Worm (Caenorhabditis elegans) whole organism, young adult: ENCODE measurements around the gene stdh-4.

Experiments used
- B0035.1 ChIP-seq: sonication (generic microtip); optimal IDR thresholded peaks from 2 replicates; lab custom pipeline; 2016; ENCODE audit warnings: missing genetic modification characterization, mild to moderate bottlenecking, missing compliant biosample characterization, missing genotype, missing genetic modification reagents
- C17E4.6 ChIP-seq: fragments of 200-800 bp; sonication (Bioruptor generic); IDR thresholded peaks from 2 replicates; pipeline ENCODE4 v1.3.6; 2022; ENCODE audit warnings: missing genetic modification reagents, missing genetic modification characterization, missing compliant biosample characterization
- F22D6.2 ChIP-seq: sonication (generic microtip); optimal IDR thresholded peaks from 2 replicates; lab custom pipeline; 2016; ENCODE audit warnings: mild to moderate bottlenecking, missing genetic modification characterization, missing compliant biosample characterization
- F23B12.7 ChIP-seq: sonication (generic microtip); optimal IDR thresholded peaks from 2 replicates; lab custom pipeline; 2017; ENCODE audit warnings: missing genetic modification characterization, mild to moderate bottlenecking, missing compliant biosample characterization, antibody characterized with exemption, moderate library complexity; ENCODE audit not compliant: insufficient read depth
- F37B4.10 ChIP-seq: fragments of 200-800 bp; sonication (Bioruptor generic); IDR thresholded peaks from 2 replicates; pipeline ENCODE4 v1.3.6; 2022; ENCODE audit warnings: missing genetic modification characterization, missing compliant biosample characterization
- F49E8.2 ChIP-seq: sonication (generic microtip); optimal IDR thresholded peaks from 3 replicates; lab custom pipeline; 2017; ENCODE audit warnings: missing genetic modification characterization, mild to moderate bottlenecking, missing compliant biosample characterization, antibody characterized with exemption, moderate library complexity; ENCODE audit not compliant: insufficient read depth
- F57A8.1 ChIP-seq: fragments of 200-800 bp; sonication (Bioruptor generic); optimal IDR thresholded peaks from 2 replicates; lab custom pipeline; 2018; ENCODE audit warnings: mild to moderate bottlenecking, missing genetic modification characterization, moderate library complexity, missing compliant biosample characterization
- K12H6.12 ChIP-seq: fragments of 200-800 bp; sonication (Bioruptor generic); optimal IDR thresholded peaks from 2 replicates; lab custom pipeline; 2018; ENCODE audit warnings: mild to moderate bottlenecking, missing genetic modification characterization, missing compliant biosample characterization
- T26A5.8 ChIP-seq: sonication (generic microtip); optimal IDR thresholded peaks from 2 replicates; lab custom pipeline; 2016; ENCODE audit warnings: missing genetic modification characterization, missing compliant biosample characterization
- ZK185.1 ChIP-seq: sonication (generic microtip); optimal IDR thresholded peaks from 2 replicates; lab custom pipeline; 2016; ENCODE audit warnings: mild to moderate bottlenecking, missing genetic modification characterization, missing compliant biosample characterization; ENCODE audit not compliant: poor library complexity, severe bottlenecking
- akir-1 ChIP-seq: fragments of 200-800 bp; sonication (Bioruptor generic); optimal IDR thresholded peaks from 2 replicates; lab custom pipeline; 2018; ENCODE audit warnings: mild to moderate bottlenecking, missing genetic modification characterization, moderate library complexity, missing compliant biosample characterization
- atf-7 ChIP-seq: sonication (generic microtip); optimal IDR thresholded peaks from 2 replicates; lab custom pipeline; 2017; ENCODE audit warnings: mild to moderate bottlenecking, missing genetic modification characterization, missing compliant biosample characterization
- bed-2 ChIP-seq: fragments of 200-800 bp; sonication (Bioruptor generic); IDR thresholded peaks from 2 replicates; pipeline ENCODE4 v1.3.6; 2022; ENCODE audit warnings: missing genetic modification reagents, missing genetic modification characterization, missing compliant biosample characterization
- cebp-2 ChIP-seq: fragments of 200-800 bp; sonication (Bioruptor generic); IDR thresholded peaks from 2 replicates; pipeline ENCODE4 v1.3.6; 2022; ENCODE audit warnings: missing genetic modification characterization, missing compliant biosample characterization
- ceh-100 ChIP-seq: fragments of 200-800 bp; sonication (Bioruptor generic); IDR thresholded peaks from 2 replicates; pipeline ENCODE4 v1.3.6; 2022; ENCODE audit warnings: missing genetic modification reagents, missing genetic modification characterization, missing compliant biosample characterization
- ceh-58 ChIP-seq: fragments of 200-800 bp; sonication (Bioruptor generic); IDR thresholded peaks from 2 replicates; pipeline ENCODE4 v1.3.6; 2022; ENCODE audit warnings: missing genetic modification characterization, missing compliant biosample characterization
- chd-7 ChIP-seq: sonication (generic microtip); optimal IDR thresholded peaks from 2 replicates; lab custom pipeline; 2016; ENCODE audit warnings: mild to moderate bottlenecking, missing genetic modification characterization, moderate library complexity, missing compliant biosample characterization
- die-1 ChIP-seq: sonication (generic microtip); optimal IDR thresholded peaks from 2 replicates; lab custom pipeline; 2016; ENCODE audit warnings: missing genotype, mild to moderate bottlenecking, missing genetic modification characterization, missing compliant biosample characterization
- egrh-3 ChIP-seq: fragments of 200-800 bp; sonication (Bioruptor generic); IDR thresholded peaks from 2 replicates; pipeline ENCODE4 v1.3.6; 2022; ENCODE audit warnings: missing genetic modification reagents, missing genetic modification characterization, missing compliant biosample characterization
- hlh-26 ChIP-seq: fragments of 200-800 bp; sonication (Bioruptor generic); conservative IDR thresholded peaks from 2 replicates; pipeline ENCODE4 v1.3.6; 2022; ENCODE audit warnings: missing genetic modification reagents, missing genetic modification characterization, missing compliant biosample characterization
- hmg-20 ChIP-seq: fragments of 200-800 bp; sonication (Bioruptor generic); IDR thresholded peaks from 2 replicates; pipeline ENCODE4 v1.3.6; 2022; ENCODE audit warnings: missing genetic modification reagents, missing genetic modification characterization, missing compliant biosample characterization
- let-526 ChIP-seq: fragments of 200-800 bp; sonication (Bioruptor generic); IDR thresholded peaks from 2 replicates; pipeline ENCODE4 v1.3.6; 2022; ENCODE audit warnings: missing genetic modification reagents, missing genetic modification characterization, missing compliant biosample characterization
- lin-54 ChIP-seq: fragments of 200-800 bp; sonication (Bioruptor generic); optimal IDR thresholded peaks from 2 replicates; lab custom pipeline; 2018; ENCODE audit warnings: mild to moderate bottlenecking, missing genetic modification characterization, missing compliant biosample characterization
- madf-10 ChIP-seq: sonication (generic microtip); optimal IDR thresholded peaks from 2 replicates; lab custom pipeline; 2016; ENCODE audit warnings: mild to moderate bottlenecking, missing genetic modification characterization, missing compliant biosample characterization
- madf-3 ChIP-seq: fragments of 200-800 bp; sonication (Bioruptor generic); IDR thresholded peaks from 2 replicates; pipeline ENCODE4 v1.3.6; 2022; ENCODE audit warnings: missing genetic modification reagents, missing genetic modification characterization, missing compliant biosample characterization
- mel-28 ChIP-seq: sonication (generic microtip); optimal IDR thresholded peaks from 2 replicates; lab custom pipeline; 2016; ENCODE audit warnings: borderline replicate concordance, mild to moderate bottlenecking, missing genetic modification characterization, missing compliant biosample characterization
- mxl-1 ChIP-seq: sonication (generic microtip); optimal IDR thresholded peaks from 2 replicates; lab custom pipeline; 2016; ENCODE audit warnings: missing genetic modification characterization, missing compliant biosample characterization
- nfya-2 ChIP-seq: fragments of 200-800 bp; sonication (Bioruptor generic); IDR thresholded peaks from 2 replicates; pipeline ENCODE4 v1.3.6; 2022; ENCODE audit warnings: missing genetic modification reagents, missing genetic modification characterization, missing compliant biosample characterization
- nhr-179 ChIP-seq: sonication (generic microtip); optimal IDR thresholded peaks from 2 replicates; lab custom pipeline; 2016; ENCODE audit warnings: mild to moderate bottlenecking, missing genetic modification characterization, missing compliant biosample characterization
- nhr-27 ChIP-seq: fragments of 200-800 bp; sonication (Bioruptor generic); optimal IDR thresholded peaks from 2 replicates; lab custom pipeline; 2018; ENCODE audit warnings: mild to moderate bottlenecking, missing genetic modification characterization, moderate library complexity, missing compliant biosample characterization
- nhr-80 ChIP-seq: sonication (generic microtip); optimal IDR thresholded peaks from 2 replicates; lab custom pipeline; 2016; ENCODE audit warnings: missing genetic modification characterization, missing compliant biosample characterization
- pbrm-1 ChIP-seq: fragments of 200-800 bp; sonication (Bioruptor generic); IDR thresholded peaks from 2 replicates; pipeline ENCODE4 v1.3.6; 2022; ENCODE audit warnings: missing genetic modification reagents, missing genetic modification characterization, missing compliant biosample characterization
- snpc-1.1 ChIP-seq: sonication (generic microtip); optimal IDR thresholded peaks from 2 replicates; lab custom pipeline; 2017; ENCODE audit warnings: missing genetic modification characterization, mild to moderate bottlenecking, missing compliant biosample characterization, antibody characterized with exemption, moderate library complexity, missing genotype, missing genetic modification reagents; ENCODE audit not compliant: insufficient read depth
- snpc-3.4 ChIP-seq: sonication (generic microtip); optimal IDR thresholded peaks from 2 replicates; lab custom pipeline; 2017; ENCODE audit warnings: missing genetic modification characterization, mild to moderate bottlenecking, missing compliant biosample characterization, antibody characterized with exemption, moderate library complexity, missing genotype, missing genetic modification reagents
- snpc-4 ChIP-seq, 5 experiments: fragments of 150-350 bp in 1 of 5; sonication (generic microtip) in 4 of 5; optimal IDR thresholded peaks; 2 replicates each; lab custom pipeline; 2014 to 2018; ENCODE audit warnings: missing genetic modification characterization in 5 of 5, missing biosample characterization in 3 of 5, antibody characterized with exemption in 2 of 5, mild to moderate bottlenecking in 2 of 5, missing compliant biosample characterization in 2 of 5, missing genotype in 2 of 5, moderate library complexity in 2 of 5, missing genetic modification reagents in 1 of 5
- sptf-2 ChIP-seq: fragments of 200-800 bp; sonication (Bioruptor generic); optimal IDR thresholded peaks from 2 replicates; lab custom pipeline; 2018; ENCODE audit warnings: mild to moderate bottlenecking, missing genetic modification characterization, missing compliant biosample characterization
- unc-62 ChIP-seq: fragments of 150-350 bp; optimal IDR thresholded peaks from 2 replicates; lab custom pipeline; 2014; ENCODE audit warnings: missing biosample characterization, missing genetic modification reagents, missing genetic modification characterization
- ztf-22 ChIP-seq: fragments of 200-800 bp; sonication (Bioruptor generic); optimal IDR thresholded peaks from 2 replicates; lab custom pipeline; 2018; ENCODE audit warnings: mild to moderate bottlenecking, missing genetic modification characterization, moderate library complexity, missing compliant biosample characterization
- ztf-26 ChIP-seq: sonication (generic microtip); optimal IDR thresholded peaks from 2 replicates; lab custom pipeline; 2017; ENCODE audit warnings: missing genetic modification characterization, missing compliant biosample characterization
- ztf-6 ChIP-seq: fragments of 200-800 bp; sonication (Bioruptor generic); IDR thresholded peaks from 2 replicates; pipeline ENCODE4 v1.3.6; 2022; ENCODE audit warnings: missing genetic modification reagents, missing genetic modification characterization, missing compliant biosample characterization

stdh-4 gene

ce11 chrV:8552460-8552859, 3.4 kb downstream of the stdh-4 start, which contains the start of gene acr-15:
acr-15 (plus strand) TSS chrV:8552695.
- TF ChIP-seq mel-28 (tag; lab: Kevin White, UChicago) (no peak), madf-3 (GFP tag; lab: Robert Waterston, UW) (0 out of 2 replicates have a peak, but pooled peaks have one; percentile 44)

- TF ChIP-seq F22D6.2 (tag; lab: Kevin White, UChicago) (no peak), C17E4.6 (GFP tag; lab: Robert Waterston, UW) (no peak), nhr-27 (tag; lab: Kevin White, UChicago) (no peak), unc-62 (GFP tag; lab: Kevin White, UChicago) (no peak), hmg-20 (no peak), nfya-2 (no peak), madf-10 (no peak), atf-7 (no peak), ceh-100 (GFP tag; lab: Robert Waterston, UW) (no peak), K12H6.12 (tag; lab: Kevin White, UChicago) (no peak)
These were observed 6.9 kb downstream of the stdh-4 start for ce11 chrV:8555955-8556354.

ce11 chrV:8558826-8559225, 9.7 kb downstream of the stdh-4 start:
- peak; percentile 35 for TF ChIP-seq snpc-1.1 (tag; lab: Kevin White, UChicago)
- peak; percentile 6 for TF ChIP-seq snpc-3.4 (tag; lab: Kevin White, UChicago)
- peak; percentile 27 for TF ChIP-seq snpc-4 (GFP tag; optimal IDR thresholded peaks at IDR 0.05; lab: Kevin White, UChicago)
- peak in 3 of 4 experiments; percentile 38 to 94 (median 86) for TF ChIP-seq snpc-4 (tag; optimal IDR thresholded peaks at IDR 0.05; lab: Kevin White, UChicago)
- TF ChIP-seq, all 124 proteins: peak for 3; not testable (repeated sequence) for 121

- TF ChIP-seq chd-7 (tag; lab: Kevin White, UChicago) (no peak), die-1 (tag; lab: Kevin White, UChicago) (no peak), cebp-2 (GFP tag; lab: Robert Waterston, UW) (no peak), lin-54 (GFP tag; lab: Kevin White, UChicago) (no peak), ztf-22 (GFP tag; lab: Kevin White, UChicago) (no peak), let-526 (GFP tag; lab: Robert Waterston, UW) (no peak), sptf-2 (GFP tag; lab: Kevin White, UChicago) (no peak), egrh-3 (GFP tag; lab: Robert Waterston, UW) (no peak)
These were observed 11.8 kb downstream of the stdh-4 start, which contains the start of gene acr-16 for ce11 chrV:8560916-8561315. acr-16 (plus strand) TSS chrV:8561216.

- TF ChIP-seq pbrm-1 (GFP tag; lab: Robert Waterston, UW) = no peak
- TF ChIP-seq ceh-58 (GFP tag; lab: Robert Waterston, UW) = no peak
These were observed 16.0 kb downstream of the stdh-4 start, which contains the start of gene F25G6.8 for ce11 chrV:8565075-8565474. F25G6.8 (minus strand) TSS chrV:8565175.

- TF ChIP-seq pbrm-1 (GFP tag; lab: Robert Waterston, UW) (no peak), ztf-6 (GFP tag; lab: Robert Waterston, UW) (no peak), hlh-26 (GFP tag; lab: Robert Waterston, UW) (no peak), F23B12.7 (tag; lab: Kevin White, UChicago) (no peak), bed-2 (GFP tag; lab: Robert Waterston, UW) (no peak), ztf-26 (tag; lab: Kevin White, UChicago) (no peak), ZK185.1 (tag; lab: Kevin White, UChicago) (no peak), F57A8.1 (GFP tag; lab: Kevin White, UChicago) (no peak), B0035.1 (tag; lab: Kevin White, UChicago) (no peak), akir-1 (GFP tag; lab: Kevin White, UChicago) (no peak), T26A5.8 (no peak), mxl-1 (tag; lab: Kevin White, UChicago) (no peak), F22D6.2 (tag; lab: Kevin White, UChicago) (no peak), nhr-80 (tag; lab: Kevin White, UChicago) (no peak), F37B4.10 (no peak), nhr-179 (tag; lab: Kevin White, UChicago) (no peak), F49E8.2 (no peak)
These were observed 20.1 kb downstream of the stdh-4 start for ce11 chrV:8569172-8569571.
